Worm (Caenorhabditis elegans): ENCODE data around the gene F44E2.7.

Gene F44E2.7

ce11 chrIII:8888956-8889355 lies 40.7 kb upstream of the F44E2.7 start, which contains the start of gene ZK637.14:
ZK637.14 (minus strand) TSS chrIII:8889156.
- TF ChIP-seq ceh-44 (GFP tag; IDR thresholded peaks at IDR 0.05) (no peak), lin-39 (tag; optimal IDR thresholded peaks at IDR 0.05) (no peak), spr-3 (GFP tag; optimal IDR thresholded peaks at IDR 0.05) (no peak), skn-1 (tag; optimal IDR thresholded peaks at IDR 0.05) (no peak), zip-11 (GFP tag; IDR thresholded peaks at IDR 0.05) (no peak), nhr-76 (tag; optimal IDR thresholded peaks at IDR 0.05) (no peak), cey-2 (tag; optimal IDR thresholded peaks at IDR 0.05; ENCODE audit: borderline replicate concordance, insufficient read depth) (no peak), daf-12 (tag; optimal IDR thresholded peaks at IDR 0.05) (no peak), mdl-1 (tag; optimal IDR thresholded peaks at IDR 0.05) (peak in 1 of 2 experiments; percentile 3), spr-1 (tag; optimal IDR thresholded peaks at IDR 0.05) (no peak), nhr-11 (tag; optimal IDR thresholded peaks at IDR 0.05) (peak; percentile 32), rbr-2 (tag; optimal IDR thresholded peaks at IDR 0.05) (peak; percentile 31), nhr-42 (GFP tag; IDR thresholded peaks at IDR 0.05) (no peak), ama-1 (optimal IDR thresholded peaks at IDR 0.05) (no peak), dmd-6 (GFP tag; IDR thresholded peaks at IDR 0.05) (no peak), madf-5 (GFP tag; IDR thresholded peaks at IDR 0.05) (no peak), aly-2 (tag; optimal IDR thresholded peaks at IDR 0.05) (no peak), snpc-4 (tag; optimal IDR thresholded peaks at IDR 0.05) (no peak), fkh-10 (GFP tag; optimal IDR thresholded peaks at IDR 0.05) (no peak), zip-2 (tag; optimal IDR thresholded peaks at IDR 0.05) (no peak), lin-1 (GFP tag; IDR thresholded peaks at IDR 0.05) (no peak), php-3 (GFP tag; IDR thresholded peaks at IDR 0.05) (no peak), zfp-2 (tag; optimal IDR thresholded peaks at IDR 0.05) (no peak), dpl-1 (GFP tag; optimal IDR thresholded peaks at IDR 0.05) (peak; percentile 55), nhr-6 (tag; optimal IDR thresholded peaks at IDR 0.05) (no peak), F10B5.3 (tag; optimal IDR thresholded peaks at IDR 0.05) (no peak), lsy-2 (tag; optimal IDR thresholded peaks at IDR 0.05) (peak; percentile 16 to 81), ctbp-1 (GFP tag; IDR thresholded peaks at IDR 0.05) (no peak), lir-3 (tag; optimal IDR thresholded peaks at IDR 0.05) (no peak), unc-39 (tag; optimal IDR thresholded peaks at IDR 0.05) (no peak), dve-1 (tag; optimal IDR thresholded peaks at IDR 0.05; ENCODE audit: insufficient read depth) (peak; percentile 69), vab-7 (GFP tag; IDR thresholded peaks at IDR 0.05) (no peak), mes-2 (tag; optimal IDR thresholded peaks at IDR 0.05; ENCODE audit: poor library complexity, severe bottlenecking) (peak; percentile 59), lin-15B (tag; optimal IDR thresholded peaks at IDR 0.05) (no peak), ztf-7 (tag; optimal IDR thresholded peaks at IDR 0.05) (no peak), jun-1 (tag; optimal IDR thresholded peaks at IDR 0.05) (no peak), nhr-28 (tag; optimal IDR thresholded peaks at IDR 0.05) (no peak), lin-13 (GFP tag; optimal IDR thresholded peaks at IDR 0.05) (peak; percentile 25), pqm-1 (tag; optimal IDR thresholded peaks at IDR 0.05) (no peak), unc-130 (GFP tag; optimal IDR thresholded peaks at IDR 0.05) (no peak), ces-1 (GFP tag; optimal IDR thresholded peaks at IDR 0.05) (no peak), F49E8.2 (tag; optimal IDR thresholded peaks at IDR 0.05; ENCODE audit: borderline replicate concordance) (no peak), mep-1 (tag; optimal IDR thresholded peaks at IDR 0.05) (peak; percentile 59), R02D3.7 (tag; optimal IDR thresholded peaks at IDR 0.05) (no peak), Y5F2A.4 (GFP tag; optimal IDR thresholded peaks at IDR 0.05) (no peak), T26A8.4 (GFP tag; IDR thresholded peaks at IDR 0.05) (no peak), nhr-237 (tag; optimal IDR thresholded peaks at IDR 0.05) (no peak), ZK337.2 (GFP tag; IDR thresholded peaks at IDR 0.05) (no peak), hlh-11 (tag; optimal IDR thresholded peaks at IDR 0.05) (peak; percentile 51), F44E2.7 (GFP tag; IDR thresholded peaks at IDR 0.05) (no peak), saeg-2 (GFP tag; IDR thresholded peaks at IDR 0.05) (no peak), dmd-9 (GFP tag; IDR thresholded peaks at IDR 0.05) (no peak), snpc-1.2 (GFP tag; IDR thresholded peaks at IDR 0.05) (no peak), lim-7 (GFP tag; IDR thresholded peaks at IDR 0.05) (no peak)

Measured in whole organism, L4 larva.